Fruit fly (Drosophila melanogaster): ENCODE measurements around the gene Cdk1.

dm6 chr2L:10342471-10342870 lies 43.6 kb downstream of the Cdk1 start, which contains the start of gene Sps2:
- no peak for TF ChIP-seq h (optimal IDR thresholded peaks at IDR 0.05)
- no peak for TF ChIP-seq insv (optimal IDR thresholded peaks at IDR 0.05)
- TF ChIP-seq psq (optimal IDR thresholded peaks at IDR 0.05): no peak
- TF ChIP-seq ttk (optimal IDR thresholded peaks at IDR 0.05): no peak
- no peak for TF ChIP-seq Myc (optimal IDR thresholded peaks at IDR 0.05)

Measured in Kc167 (cell line).